Fruit fly (Drosophila melanogaster) whole organism, pupa: ENCODE data around the gene RpL26.

ENCODE experiments used
- CG32121 ChIP-seq: fragments of 200-800 bp; sonication (Bioruptor generic); IDR thresholded peaks from 2 replicates; pipeline ENCODE4 v1.3.6; 2022; ENCODE audit warnings: missing biosample characterization, missing genetic modification characterization
- CG9948 ChIP-seq: fragments of 200-800 bp; sonication (Bioruptor generic); optimal IDR thresholded peaks from 2 replicates; lab custom pipeline; 2018; ENCODE audit warnings: missing biosample characterization, mild to moderate bottlenecking, missing genetic modification characterization, moderate library complexity

dm6 chr3L:18924790-18925189 lies 26.1 kb downstream of the RpL26 start, which contains the start of gene CG43049:
- no peak for TF ChIP-seq CG32121 (GFP tag; lab: Robert Waterston, UW)
- no peak for TF ChIP-seq CG9948 (tag; lab: Kevin White, UChicago)
